Worm (Caenorhabditis elegans): ENCODE measurements around the gene F31E8.4.

ce11 chrII:6779104-6779503 lies 20.9 kb downstream of the F31E8.4 start, which contains the start of gene T13C2.7:
- TF ChIP-seq cog-1 (tag; optimal IDR thresholded peaks at IDR 0.05) (no peak), tab-1 (GFP tag; IDR thresholded peaks at IDR 0.05) (no peak), ztf-29 (GFP tag; IDR thresholded peaks at IDR 0.05) (no peak), flt-1 (GFP tag; IDR thresholded peaks at IDR 0.05) (no peak), klf-2 (GFP tag; conservative IDR thresholded peaks at IDR 0.05) (no peak), med-1 (GFP tag; optimal IDR thresholded peaks at IDR 0.05; ENCODE audit: insufficient read depth) (no peak)

Measured in whole organism, midembryonic.